Worm (Caenorhabditis elegans): ENCODE results near the gene nstp-6.
A peak's percentile ranks its signal among the peaks of the same experiment; 100 is the strongest.

nstp-6 gene

ce11 chrIV:3514467-3514866, 32.9 kb downstream of the nstp-6 start, which contains the start of gene tsg-101:
TSS of gene tsg-101 (minus strand) at chrIV:3514567.
- TF ChIP-seq lin-32 (GFP tag; optimal IDR thresholded peaks at IDR 0.05): no peak
- no peak for TF ChIP-seq nhr-237 (tag; optimal IDR thresholded peaks at IDR 0.05)
- no peak for TF ChIP-seq pha-4 (tag; optimal IDR thresholded peaks at IDR 0.05)
- TF ChIP-seq sptf-1 (tag; optimal IDR thresholded peaks at IDR 0.05): no peak
- no peak for TF ChIP-seq ceh-83 (GFP tag; optimal IDR thresholded peaks at IDR 0.05)

DNA sequence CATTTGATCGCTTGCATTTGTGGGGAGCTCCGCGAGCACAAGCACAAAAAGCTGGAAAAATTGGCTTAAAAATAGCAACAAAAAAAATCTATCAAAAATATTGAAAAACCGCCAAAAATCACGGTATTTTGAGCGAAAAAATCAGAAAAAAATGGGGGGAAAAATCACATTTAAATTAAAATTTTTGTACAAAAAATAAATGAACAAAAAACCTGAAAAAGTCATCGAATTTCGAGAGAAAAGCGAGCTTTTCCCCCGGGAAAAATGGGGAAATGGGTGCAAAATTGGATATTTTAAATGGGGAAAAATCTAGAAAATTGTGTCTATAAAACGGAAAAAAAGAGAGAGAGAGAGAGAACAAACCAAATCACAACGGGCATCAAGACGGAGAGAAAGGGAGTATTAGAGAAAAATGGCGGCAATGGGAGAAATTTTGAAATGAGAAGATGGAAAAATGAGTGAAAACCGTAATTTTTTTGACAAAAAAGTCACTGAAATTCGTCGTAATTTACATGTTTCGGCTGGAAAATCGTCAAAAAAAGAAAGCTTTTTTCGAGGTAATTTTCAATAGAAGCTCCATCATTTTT, 37.8 kb downstream of the nstp-6 start, which contains the start of gene ced-10:
Gene ced-10, minus strand, starts transcription at position 51 of the 587 bp plus-strand sequence.
- TF ChIP-seq ham-2 (GFP tag; optimal IDR thresholded peaks at IDR 0.05): no peak
- TF ChIP-seq M03D4.4 (tag; optimal IDR thresholded peaks at IDR 0.05): no peak
- no peak for TF ChIP-seq ztf-11 (tag; optimal IDR thresholded peaks at IDR 0.05)
- TF ChIP-seq elt-3 (tag; optimal IDR thresholded peaks at IDR 0.05): no peak
- TF ChIP-seq hlh-1 (tag; optimal IDR thresholded peaks at IDR 0.05): no peak
- TF ChIP-seq unc-62 (GFP tag; optimal IDR thresholded peaks at IDR 0.05): no peak
- no peak for TF ChIP-seq ceh-39 (tag; optimal IDR thresholded peaks at IDR 0.05)
- no peak for TF ChIP-seq nhr-76 (tag; optimal IDR thresholded peaks at IDR 0.05)
- TF ChIP-seq ces-1 (GFP tag; optimal IDR thresholded peaks at IDR 0.05): no peak
- TF ChIP-seq mab-5 (tag; optimal IDR thresholded peaks at IDR 0.05): no peak
- TF ChIP-seq drap-1 (GFP tag; optimal IDR thresholded peaks at IDR 0.05): no peak
- TF ChIP-seq pha-4 (tag; optimal IDR thresholded peaks at IDR 0.05): no peak
- no peak for TF ChIP-seq sptf-1 (tag; optimal IDR thresholded peaks at IDR 0.05)
- TF ChIP-seq mep-1 (tag; optimal IDR thresholded peaks at IDR 0.05): no peak
- no peak for TF ChIP-seq lsy-2 (tag; optimal IDR thresholded peaks at IDR 0.05)
- TF ChIP-seq cnd-1 (tag; optimal IDR thresholded peaks at IDR 0.05): no peak
- TF ChIP-seq nhr-28 (tag; optimal IDR thresholded peaks at IDR 0.05): no peak
- no peak for TF ChIP-seq ceh-83 (GFP tag; optimal IDR thresholded peaks at IDR 0.05)
- TF ChIP-seq nhr-2 (tag; optimal IDR thresholded peaks at IDR 0.05): no peak
- TF ChIP-seq sem-2 (GFP tag; optimal IDR thresholded peaks at IDR 0.05): no peak

- no peak for TF ChIP-seq unc-62 (GFP tag; optimal IDR thresholded peaks at IDR 0.05)
- TF ChIP-seq lin-32 (GFP tag; optimal IDR thresholded peaks at IDR 0.05): no peak
- no peak for TF ChIP-seq nhr-28 (tag; optimal IDR thresholded peaks at IDR 0.05)
- TF ChIP-seq flh-1 (GFP tag; optimal IDR thresholded peaks at IDR 0.05): no peak
- TF ChIP-seq lin-13 (tag; optimal IDR thresholded peaks at IDR 0.05): no peak
- no peak for TF ChIP-seq sem-2 (GFP tag; optimal IDR thresholded peaks at IDR 0.05)
- TF ChIP-seq mab-5 (tag; optimal IDR thresholded peaks at IDR 0.05): no peak
- no peak for TF ChIP-seq tbx-8 (GFP tag; optimal IDR thresholded peaks at IDR 0.05)
- no peak for TF ChIP-seq pha-4 (tag; optimal IDR thresholded peaks at IDR 0.05)
- no peak for TF ChIP-seq lsy-2 (tag; optimal IDR thresholded peaks at IDR 0.05)
- TF ChIP-seq ceh-43 (GFP tag; optimal IDR thresholded peaks at IDR 0.05): no peak
- TF ChIP-seq ceh-83 (GFP tag; optimal IDR thresholded peaks at IDR 0.05): no peak
- no peak for TF ChIP-seq ztf-11 (tag; optimal IDR thresholded peaks at IDR 0.05)
- no peak for TF ChIP-seq elt-3 (tag; optimal IDR thresholded peaks at IDR 0.05)
- TF ChIP-seq nhr-2 (tag; optimal IDR thresholded peaks at IDR 0.05): no peak
Observed at ce11 chrIV:3505940-3506339, 41.5 kb downstream of the nstp-6 start.

- TF ChIP-seq cnd-1 (tag; optimal IDR thresholded peaks at IDR 0.05): no peak
- no peak for TF ChIP-seq elt-1 (tag; optimal IDR thresholded peaks at IDR 0.05; ENCODE audit: borderline replicate concordance, insufficient read depth)
- no peak for TF ChIP-seq nhr-237 (tag; optimal IDR thresholded peaks at IDR 0.05)
- TF ChIP-seq nhr-2 (tag; optimal IDR thresholded peaks at IDR 0.05): no peak
- no peak for TF ChIP-seq pha-4 (tag; optimal IDR thresholded peaks at IDR 0.05)
- TF ChIP-seq nhr-12 (tag; optimal IDR thresholded peaks at IDR 0.05): no peak
- TF ChIP-seq zip-8 (tag; optimal IDR thresholded peaks at IDR 0.05): no peak
- no peak for TF ChIP-seq nhr-76 (tag; optimal IDR thresholded peaks at IDR 0.05)
Observed at ce11 chrIV:3504144-3504543, 43.3 kb downstream of the nstp-6 start, which contains the start of gene srz-83. TSS of gene srz-83 (plus strand) at chrIV:3504444.

DNA sequence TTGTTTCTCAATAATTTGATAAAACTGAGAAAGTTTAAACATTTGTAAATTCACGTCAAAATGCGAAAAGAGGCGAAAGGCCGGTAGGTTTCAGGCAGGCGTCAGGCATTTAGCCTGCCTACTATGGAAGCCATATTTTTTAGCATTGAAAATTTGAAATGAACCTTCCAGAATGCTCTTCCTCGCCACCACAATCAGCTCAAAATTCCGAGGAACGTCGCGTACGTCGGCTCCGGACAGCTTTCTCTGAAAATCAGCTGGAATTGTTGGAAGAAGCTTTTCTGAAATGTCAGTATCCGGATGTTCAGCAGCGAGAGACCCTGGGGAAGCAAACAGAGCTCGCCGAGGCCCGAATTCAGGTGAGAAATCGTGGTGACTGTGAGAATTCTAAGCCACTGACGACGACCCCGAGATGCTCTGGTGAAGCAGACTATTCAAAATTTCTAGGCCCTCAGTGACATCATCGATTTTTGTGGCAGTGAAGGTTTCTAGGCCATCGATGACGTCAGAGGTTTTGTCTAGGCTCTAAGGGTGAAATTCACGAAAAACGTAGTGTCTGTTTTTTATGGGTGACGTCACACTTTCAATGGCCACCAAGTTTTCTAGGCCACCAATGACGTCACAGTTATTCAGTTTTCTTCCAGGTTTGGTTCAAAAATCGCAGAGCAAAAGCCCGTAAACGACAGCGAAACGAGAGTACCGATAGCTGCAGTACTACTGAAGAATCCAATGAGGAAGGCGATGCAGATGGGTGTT, 45.2 kb downstream of the nstp-6 start:
- TF ChIP-seq ces-1 (GFP tag; optimal IDR thresholded peaks at IDR 0.05) (no peak), zip-8 (tag; optimal IDR thresholded peaks at IDR 0.05) (peak; percentile 98)

Data from whole organism, mixed stage, embryonic.